Fruit fly (Drosophila melanogaster) whole organism, prepupa: ENCODE data around the gene pcx.
A peak's percentile ranks its signal among the peaks of the same experiment; 100 is the strongest.

ENCODE experiments used
- CG1621 ChIP-seq: fragments of 200-800 bp; sonication (Bioruptor generic); optimal IDR thresholded peaks from 3 replicates; lab custom pipeline; 2018; ENCODE audit warnings: missing biosample characterization, mild to moderate bottlenecking, missing genetic modification characterization
- CG4318 ChIP-seq: fragments of 200-800 bp; sonication (Bioruptor generic); optimal IDR thresholded peaks from 3 replicates; lab custom pipeline; 2017; ENCODE audit warnings: missing biosample characterization, mild to moderate bottlenecking, missing genetic modification characterization
- CG8119 ChIP-seq: fragments of 200-800 bp; sonication (Bioruptor generic); IDR thresholded peaks from 3 replicates; pipeline ENCODE4 v1.3.6; 2022; ENCODE audit warnings: missing biosample characterization, missing genetic modification characterization
- Ets21C ChIP-seq: fragments of 200-800 bp; sonication (Bioruptor generic); optimal IDR thresholded peaks from 3 replicates; lab custom pipeline; 2016; ENCODE audit warnings: missing biosample characterization, missing genetic modification characterization
- Gug ChIP-seq: fragments of 200-800 bp; sonication (Bioruptor generic); IDR thresholded peaks from 2 replicates; pipeline ENCODE4 v1.3.6; 2022; ENCODE audit warnings: missing biosample characterization, missing genetic modification characterization
- Hr39 ChIP-seq: fragments of 200-800 bp; sonication (Bioruptor generic); optimal IDR thresholded peaks from 2 replicates; lab custom pipeline; 2016; ENCODE audit warnings: missing biosample characterization, missing genetic modification characterization
- Met ChIP-seq: fragments of 200-800 bp; sonication (Bioruptor generic); optimal IDR thresholded peaks from 3 replicates; lab custom pipeline; 2016; ENCODE audit warnings: missing biosample characterization, missing genetic modification characterization
- OdsH ChIP-seq: fragments of 200-800 bp; sonication (Bioruptor generic); optimal IDR thresholded peaks from 3 replicates; lab custom pipeline; 2016; ENCODE audit warnings: missing biosample characterization, missing genetic modification characterization
- esn ChIP-seq: fragments of 200-800 bp; sonication (Bioruptor generic); optimal IDR thresholded peaks from 2 replicates; lab custom pipeline; 2016; ENCODE audit warnings: missing biosample characterization, mild to moderate bottlenecking, missing genetic modification characterization, moderate library complexity
- pdm3 ChIP-seq: fragments of 200-800 bp; sonication (Bioruptor generic); optimal IDR thresholded peaks from 3 replicates; lab custom pipeline; 2016; ENCODE audit warnings: missing biosample characterization, missing genetic modification characterization
- topi ChIP-seq: fragments of 200-800 bp; sonication (Bioruptor generic); optimal IDR thresholded peaks from 3 replicates; lab custom pipeline; 2016; ENCODE audit warnings: missing biosample characterization, missing genetic modification characterization

dm6 chrX:2262511-2262910, 37.4 kb downstream of the pcx start, which contains the start of the genes temp and CG3071:
- TF ChIP-seq CG1621 (tag; lab: Kevin White, UChicago) (no peak), esn (GFP tag; lab: Kevin White, UChicago) (peak; percentile 72), OdsH (GFP tag; lab: Kevin White, UChicago) (peak; percentile 62), pdm3 (GFP tag; lab: Kevin White, UChicago) (peak; percentile 65), CG4318 (no peak), Ets21C (GFP tag; lab: Kevin White, UChicago) (peak; percentile 63), Met (GFP tag; lab: Kevin White, UChicago) (peak; percentile 62), topi (GFP tag; lab: Kevin White, UChicago) (peak; percentile 57), Hr39 (GFP tag; lab: Kevin White, UChicago) (peak; percentile 69), Gug (GFP tag; lab: Robert Waterston, UW) (peak; percentile 27; the same call in 1 of the 2 replicates), CG8119 (GFP tag; lab: Robert Waterston, UW) (no peak)
